Worm (Caenorhabditis elegans): Measurements from ENCODE around the gene R09D1.14.
"Not testable (repeated sequence)": the region's sequence is repeated elsewhere in the genome, so short reads cannot be mapped to it uniquely, and the experiment has no call there.

The R09D1.14 gene

DNA sequence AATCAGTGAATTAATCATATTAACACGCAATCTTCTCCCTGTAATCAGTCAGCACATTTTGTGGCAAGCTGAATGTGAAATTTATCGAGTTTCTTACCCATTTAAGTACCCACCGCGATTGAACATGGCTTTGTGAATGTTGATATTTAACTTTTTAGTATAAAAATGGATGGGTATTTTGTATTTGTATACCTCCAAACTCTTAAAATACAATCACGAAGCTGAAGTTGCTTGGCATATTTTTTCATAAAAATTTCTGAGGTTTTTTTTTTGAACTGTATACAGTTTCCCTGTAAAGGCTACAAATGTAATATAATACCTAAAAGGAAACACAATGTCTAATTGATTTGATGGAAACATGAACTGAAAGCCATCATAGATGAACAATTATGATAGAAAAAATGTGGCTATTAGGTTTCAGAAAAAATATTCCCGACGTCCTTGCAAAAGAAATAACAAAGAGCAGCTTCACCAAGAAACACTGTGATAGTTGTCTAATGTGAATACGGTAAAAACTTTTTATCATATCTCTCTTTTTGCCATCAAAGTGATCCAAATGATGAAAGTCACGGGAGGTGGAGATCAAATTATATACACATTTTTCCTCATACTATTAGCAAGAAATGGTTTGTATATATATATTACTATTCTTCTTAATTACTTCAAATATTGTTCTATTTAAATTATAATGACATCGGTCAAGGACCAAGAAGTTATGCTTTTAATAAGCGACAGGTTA lies 15.2 kb upstream of the R09D1.14 start, which contains the start of the genes chil-25 and chil-26:
chil-25 (minus strand) TSS at position 101 of the 739 bp plus-strand sequence.
chil-26 (plus strand) TSS at position 689 of the 739 bp plus-strand sequence.
- TF ChIP-seq C08G9.2 (tag; optimal IDR thresholded peaks at IDR 0.05), result no peak
- TF ChIP-seq eyg-1 (tag; optimal IDR thresholded peaks at IDR 0.05), result no peak

DNA sequence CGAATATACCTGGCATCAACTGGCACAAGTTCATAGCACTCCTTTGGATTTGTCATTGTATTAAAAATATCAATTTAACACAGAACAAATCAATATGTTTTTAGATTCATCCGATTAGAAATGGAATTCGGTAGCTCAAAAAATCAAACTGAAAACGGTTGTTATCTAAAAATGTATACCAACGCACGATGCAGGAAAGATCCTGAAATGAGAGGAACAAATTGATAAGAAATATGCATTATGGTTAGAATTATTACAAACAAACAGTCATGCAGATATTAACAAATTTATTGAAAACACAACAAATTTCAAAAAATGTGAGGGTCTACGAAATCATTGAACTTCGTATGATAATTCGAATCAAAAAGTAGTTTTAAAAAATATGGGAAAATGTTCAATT lies 10.7 kb upstream of the R09D1.14 start, which contains the start of gene T19H5.6:
T19H5.6 (minus strand) TSS at position 195 of the 400 bp plus-strand sequence.
- TF ChIP-seq pha-2 (tag; optimal IDR thresholded peaks at IDR 0.05), result no peak
- no peak for TF ChIP-seq lim-6 (tag; optimal IDR thresholded peaks at IDR 0.05)
- no peak for TF ChIP-seq K09A11.1 (tag; optimal IDR thresholded peaks at IDR 0.05; ENCODE audit: insufficient read depth)
- TF ChIP-seq npax-4 (tag; optimal IDR thresholded peaks at IDR 0.05), result no peak
- TF ChIP-seq ceh-2 (tag; optimal IDR thresholded peaks at IDR 0.05), result no peak
- TF ChIP-seq hlh-8 (tag; optimal IDR thresholded peaks at IDR 0.05), result no peak
- peak; percentile 4 for TF ChIP-seq elt-2 (tag; optimal IDR thresholded peaks at IDR 0.05)
- no peak for TF ChIP-seq ceh-18 (tag; optimal IDR thresholded peaks at IDR 0.05)

DNA sequence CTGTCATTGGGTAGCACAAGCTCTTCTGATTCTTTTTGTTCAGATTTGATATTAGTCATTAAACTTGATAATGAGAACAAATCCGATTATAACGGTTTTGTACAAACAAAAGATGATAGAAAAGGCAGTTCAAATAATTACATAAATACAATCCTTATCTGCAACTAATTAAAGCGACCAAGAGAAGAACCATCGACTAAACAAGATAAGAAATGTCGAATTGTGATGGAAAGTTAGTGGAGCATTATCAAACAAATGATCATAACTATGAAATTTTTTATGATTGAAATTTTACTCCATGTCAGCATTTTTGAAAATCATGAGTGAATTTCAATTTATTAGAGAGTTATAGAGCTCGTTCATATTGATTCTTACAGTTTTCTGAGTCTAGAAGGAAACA lies 9.1 kb upstream of the R09D1.14 start, which contains the start of gene chil-23:
chil-23 (minus strand) TSS at position 198 of the 400 bp plus-strand sequence.
- TF ChIP-seq ztf-16 (tag; optimal IDR thresholded peaks at IDR 0.05), result no peak
- TF ChIP-seq K09A11.1 (tag; optimal IDR thresholded peaks at IDR 0.05; ENCODE audit: insufficient read depth), result no peak
- no peak for TF ChIP-seq hlh-30 (tag; optimal IDR thresholded peaks at IDR 0.05; ENCODE audit: insufficient read depth)
- no peak for TF ChIP-seq lin-11 (tag; optimal IDR thresholded peaks at IDR 0.05)
- TF ChIP-seq elt-2 (tag; optimal IDR thresholded peaks at IDR 0.05), result peak; percentile 82
- TF ChIP-seq pros-1 (tag; optimal IDR thresholded peaks at IDR 0.05), result no peak
- TF ChIP-seq hlh-13 (GFP tag; optimal IDR thresholded peaks at IDR 0.05), result no peak

DNA sequence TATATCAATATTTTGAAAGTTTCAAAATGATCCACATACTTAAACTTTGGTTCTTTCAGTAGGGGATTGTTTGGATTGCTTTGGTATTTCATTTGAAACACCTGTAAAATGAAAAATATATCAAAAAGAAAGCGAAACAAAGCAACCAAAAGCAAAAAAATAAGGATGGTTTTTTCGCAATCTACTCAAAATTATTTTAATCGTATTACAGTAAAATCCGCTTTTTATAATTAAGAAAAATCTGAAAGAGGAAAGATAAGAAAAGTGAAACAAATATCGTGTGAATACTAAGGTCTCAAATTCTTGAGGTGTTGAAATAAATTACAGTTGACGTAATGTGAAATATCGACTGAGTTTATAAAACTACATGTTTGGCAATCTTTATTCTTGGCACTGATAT lies 6.7 kb upstream of the R09D1.14 start, which contains the start of gene chil-22:
chil-22 (minus strand) TSS at position 101 of the 400 bp plus-strand sequence.
- no peak for TF ChIP-seq sdc-2 (tag; optimal IDR thresholded peaks at IDR 0.05)
- no peak for TF ChIP-seq eyg-1 (tag; optimal IDR thresholded peaks at IDR 0.05)
- no peak for TF ChIP-seq ceh-2 (tag; optimal IDR thresholded peaks at IDR 0.05)
- no peak for TF ChIP-seq ceh-30 (tag; optimal IDR thresholded peaks at IDR 0.05)
- no peak for TF ChIP-seq unc-55 (GFP tag; optimal IDR thresholded peaks at IDR 0.05)
- no peak for TF ChIP-seq hlh-13 (GFP tag; optimal IDR thresholded peaks at IDR 0.05)
- TF ChIP-seq ztf-16 (tag; optimal IDR thresholded peaks at IDR 0.05), result no peak
- no peak for TF ChIP-seq hlh-6 (tag; optimal IDR thresholded peaks at IDR 0.05)
- TF ChIP-seq dve-1 (tag; optimal IDR thresholded peaks at IDR 0.05), result no peak
- no peak for TF ChIP-seq ceh-34 (tag; optimal IDR thresholded peaks at IDR 0.05)
- TF ChIP-seq syd-9 (tag; optimal IDR thresholded peaks at IDR 0.05), result no peak

DNA sequence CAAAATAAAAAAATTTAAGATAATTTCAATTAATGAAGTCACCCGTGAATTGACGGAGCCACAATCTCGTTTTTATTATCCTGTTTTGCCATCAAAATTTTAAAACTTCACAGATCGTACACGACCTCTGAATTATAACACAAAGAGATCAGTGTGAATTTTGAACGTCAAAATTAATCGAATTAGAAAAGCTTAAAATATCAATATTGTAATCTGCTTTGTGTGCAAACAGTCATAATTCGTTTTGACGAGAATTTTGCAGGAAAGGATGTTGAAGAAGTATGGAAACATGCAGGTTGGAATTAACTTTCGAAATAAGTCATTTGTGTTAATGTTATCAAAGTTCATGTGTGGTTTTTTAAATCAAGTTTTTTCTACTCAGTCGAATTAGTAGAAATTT lies 2.5 kb upstream of the R09D1.14 start, which contains the start of gene chil-21:
chil-21 (minus strand) TSS at position 101 of the 400 bp plus-strand sequence.
- TF ChIP-seq elt-2, ceh-48, hlh-6 (tag; optimal IDR thresholded peaks at IDR 0.05): not testable (repeated sequence)

DNA sequence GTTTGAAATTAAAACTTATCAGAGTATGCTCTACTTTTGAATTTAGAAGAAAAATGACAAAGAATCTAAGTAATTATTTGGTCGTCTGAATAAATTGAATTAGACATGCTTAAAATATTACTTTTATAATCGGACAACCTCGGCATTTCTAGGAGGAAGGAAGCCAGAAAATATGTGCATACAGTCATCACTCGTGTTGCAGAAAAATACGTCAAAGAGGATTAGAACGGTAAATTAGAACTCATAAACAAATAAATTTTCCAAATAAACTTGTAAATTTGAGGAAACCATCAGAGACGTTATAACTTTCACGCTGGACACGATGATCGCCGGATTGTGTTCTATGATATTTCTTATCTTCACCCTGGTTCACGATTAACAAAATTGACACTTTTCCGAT lies 5.1 kb downstream of the R09D1.14 start, which contains the start of gene chil-19:
chil-19 (minus strand) TSS at position 101 of the 400 bp plus-strand sequence.
- no peak for TF ChIP-seq hlh-6 (tag; optimal IDR thresholded peaks at IDR 0.05)
- TF ChIP-seq unc-86 (tag; optimal IDR thresholded peaks at IDR 0.05), result no peak
- TF ChIP-seq hlh-13 (GFP tag; optimal IDR thresholded peaks at IDR 0.05), result no peak
- no peak for TF ChIP-seq K09A11.1 (tag; optimal IDR thresholded peaks at IDR 0.05; ENCODE audit: insufficient read depth)
- no peak for TF ChIP-seq pax-1 (tag; optimal IDR thresholded peaks at IDR 0.05)
- TF ChIP-seq ceh-2 (tag; optimal IDR thresholded peaks at IDR 0.05), result no peak
- no peak for TF ChIP-seq ceh-45 (GFP tag; IDR thresholded peaks at IDR 0.05)
- TF ChIP-seq T23F11.4 (GFP tag; optimal IDR thresholded peaks at IDR 0.05), result no peak
- no peak for TF ChIP-seq zip-5 (tag; optimal IDR thresholded peaks at IDR 0.05)
- TF ChIP-seq tbx-7 (tag; optimal IDR thresholded peaks at IDR 0.05), result no peak
- TF ChIP-seq unc-42 (tag; optimal IDR thresholded peaks at IDR 0.05), result no peak
- no peak for TF ChIP-seq K02D7.2 (tag; optimal IDR thresholded peaks at IDR 0.05)
- TF ChIP-seq ztf-16 (tag; optimal IDR thresholded peaks at IDR 0.05), result no peak
